Fruit fly (Drosophila melanogaster): ENCODE measurements around the gene mab-21.

mab-21 gene

dm6 chrX:5969860-5970665, 42.9 kb downstream of the mab-21 start (continued):
- no peak for TF ChIP-seq Hey (tag; optimal IDR thresholded peaks at IDR 0.05)
- no peak for TF ChIP-seq Atf6 (GFP tag; IDR thresholded peaks at IDR 0.05)
- peak; percentile 16; the same call in 1 of the 2 replicates for TF ChIP-seq CG14014 (GFP tag; IDR thresholded peaks at IDR 0.05)
- no peak for TF ChIP-seq CG33213 (GFP tag; optimal IDR thresholded peaks at IDR 0.05)
- no peak for TF ChIP-seq Dref (GFP tag; IDR thresholded peaks at IDR 0.05)
- TF ChIP-seq mirr (GFP tag; optimal IDR thresholded peaks at IDR 0.05) = no peak
- TF ChIP-seq inv (GFP tag; IDR thresholded peaks at IDR 0.05; ENCODE audit: partially characterized antibody) = no peak
- TF ChIP-seq Scr (GFP tag; IDR thresholded peaks at IDR 0.05; ENCODE audit: partially characterized antibody) = no peak
- TF ChIP-seq ewg (GFP tag; optimal IDR thresholded peaks at IDR 0.05) = no peak
- TF ChIP-seq CG31388 (GFP tag; optimal IDR thresholded peaks at IDR 0.05) = no peak
- peak; percentile 35 for TF ChIP-seq NfI (GFP tag; optimal IDR thresholded peaks at IDR 0.05)
- TF ChIP-seq lov (optimal IDR thresholded peaks at IDR 0.05) = no peak
- TF ChIP-seq lov (GFP tag; IDR thresholded peaks at IDR 0.05) = no peak

DNA sequence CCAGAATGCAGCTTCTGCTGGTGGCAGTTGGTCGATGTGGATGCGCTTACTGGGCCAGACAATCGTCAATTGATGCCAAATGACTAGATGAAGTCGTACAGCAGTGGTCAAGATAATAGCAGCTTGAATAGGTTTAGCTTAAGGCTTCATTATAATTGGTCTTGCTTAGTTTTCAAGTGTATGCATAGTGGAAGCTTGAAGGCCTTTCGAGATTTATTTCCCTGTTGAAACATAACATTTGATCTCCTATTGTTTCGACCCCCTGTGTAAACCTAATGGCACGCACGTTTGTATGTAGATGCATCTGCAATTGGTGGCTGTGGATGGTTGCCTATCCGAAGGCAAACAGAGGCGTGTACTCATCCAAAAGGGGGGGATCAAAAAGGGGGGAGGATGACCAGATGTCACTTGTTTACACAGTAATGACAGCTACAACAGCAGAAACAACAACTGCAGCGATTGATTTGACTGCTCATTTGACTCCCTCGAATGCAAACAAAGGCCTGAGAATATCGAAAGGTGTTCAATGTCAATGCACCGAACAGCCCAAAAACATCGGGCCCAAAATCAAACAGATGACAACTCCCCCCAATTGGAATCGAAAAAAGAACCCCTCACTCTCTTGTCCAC, 44.8 kb downstream of the mab-21 start:
- no peak for TF ChIP-seq chinmo (GFP tag; IDR thresholded peaks at IDR 0.05; ENCODE audit: partially characterized antibody)
- no peak for TF ChIP-seq MESR4 (GFP tag; optimal IDR thresholded peaks at IDR 0.05)
- no peak for TF ChIP-seq CG6683 (GFP tag; optimal IDR thresholded peaks at IDR 0.05)
- TF ChIP-seq CG17385 (GFP tag; optimal IDR thresholded peaks at IDR 0.05) = peak; percentile 6
- no peak for TF ChIP-seq Mrtf (GFP tag; IDR thresholded peaks at IDR 0.05)
- TF ChIP-seq dm (GFP tag; optimal IDR thresholded peaks at IDR 0.05) = no peak
- TF ChIP-seq Med (GFP tag) = peak; percentile 85
- TF ChIP-seq Atf3 (GFP tag; optimal IDR thresholded peaks at IDR 0.05) = no peak
- TF ChIP-seq Gug (GFP tag; IDR thresholded peaks at IDR 0.05) = no peak
- no peak for TF ChIP-seq Hr78 (GFP tag; optimal IDR thresholded peaks at IDR 0.05)
- peak; percentile 18 for TF ChIP-seq grau (tag; optimal IDR thresholded peaks at IDR 0.05)
- no peak for TF ChIP-seq CG15479 (GFP tag; optimal IDR thresholded peaks at IDR 0.05)
- no peak for TF ChIP-seq Gsc (GFP tag; IDR thresholded peaks at IDR 0.05)
- TF ChIP-seq CG12769 (tag; optimal IDR thresholded peaks at IDR 0.05) = no peak
- TF ChIP-seq ATbp (GFP tag; optimal IDR thresholded peaks at IDR 0.05) = peak; percentile 52
- no peak for TF ChIP-seq lov (optimal IDR thresholded peaks at IDR 0.05)
- TF ChIP-seq lov (GFP tag; IDR thresholded peaks at IDR 0.05) = no peak
- TF ChIP-seq dysf (GFP tag; IDR thresholded peaks at IDR 0.05) = peak; percentile 47; the same call in 1 of the 3 replicates
- TF ChIP-seq NfI (GFP tag; optimal IDR thresholded peaks at IDR 0.05) = no peak
- TF ChIP-seq C15 (GFP tag; IDR thresholded peaks at IDR 0.05) = no peak
- peak; percentile 56 for TF ChIP-seq unpg (GFP tag; optimal IDR thresholded peaks at IDR 0.05)
- no peak for TF ChIP-seq pan (optimal IDR thresholded peaks at IDR 0.05)
- TF ChIP-seq pan (GFP tag; optimal IDR thresholded peaks at IDR 0.05 in 1 of 2, IDR thresholded peaks at IDR 0.05 in 1 of 2) = peak in 1 of 2 experiments; percentile 67
- no peak for TF ChIP-seq Abd-B (GFP tag; optimal IDR thresholded peaks at IDR 0.05)
- TF ChIP-seq CG6654 (GFP tag; optimal IDR thresholded peaks at IDR 0.05) = no peak
- no peak for TF ChIP-seq fru (optimal IDR thresholded peaks at IDR 0.05)
- TF ChIP-seq CG1529 (GFP tag; optimal IDR thresholded peaks at IDR 0.05) = peak; percentile 16
- no peak for TF ChIP-seq crp (GFP tag; optimal IDR thresholded peaks at IDR 0.05)
- TF ChIP-seq CG34422 (GFP tag; IDR thresholded peaks at IDR 0.05) = 0 out of 3 replicates have a peak, but pooled peaks have one; percentile 51
- TF ChIP-seq CG10267 (tag; optimal IDR thresholded peaks at IDR 0.05) = no peak
- TF ChIP-seq gsb (GFP tag; IDR thresholded peaks at IDR 0.05) = no peak
- no peak for TF ChIP-seq knrl (GFP tag; IDR thresholded peaks at IDR 0.05; ENCODE audit: partially characterized antibody)
- no peak for TF ChIP-seq CG1233 (GFP tag; optimal IDR thresholded peaks at IDR 0.05)
- no peak for TF ChIP-seq CG8765 (GFP tag; IDR thresholded peaks at IDR 0.05)
- TF ChIP-seq gce (GFP tag; IDR thresholded peaks at IDR 0.05) = no peak
- no peak for TF ChIP-seq CG10462 (GFP tag; optimal IDR thresholded peaks at IDR 0.05)
- no peak for TF ChIP-seq en (GFP tag; optimal IDR thresholded peaks at IDR 0.05)
